Fruit fly (Drosophila melanogaster): ENCODE results near the gene cDIP.

cDIP gene

DNA sequence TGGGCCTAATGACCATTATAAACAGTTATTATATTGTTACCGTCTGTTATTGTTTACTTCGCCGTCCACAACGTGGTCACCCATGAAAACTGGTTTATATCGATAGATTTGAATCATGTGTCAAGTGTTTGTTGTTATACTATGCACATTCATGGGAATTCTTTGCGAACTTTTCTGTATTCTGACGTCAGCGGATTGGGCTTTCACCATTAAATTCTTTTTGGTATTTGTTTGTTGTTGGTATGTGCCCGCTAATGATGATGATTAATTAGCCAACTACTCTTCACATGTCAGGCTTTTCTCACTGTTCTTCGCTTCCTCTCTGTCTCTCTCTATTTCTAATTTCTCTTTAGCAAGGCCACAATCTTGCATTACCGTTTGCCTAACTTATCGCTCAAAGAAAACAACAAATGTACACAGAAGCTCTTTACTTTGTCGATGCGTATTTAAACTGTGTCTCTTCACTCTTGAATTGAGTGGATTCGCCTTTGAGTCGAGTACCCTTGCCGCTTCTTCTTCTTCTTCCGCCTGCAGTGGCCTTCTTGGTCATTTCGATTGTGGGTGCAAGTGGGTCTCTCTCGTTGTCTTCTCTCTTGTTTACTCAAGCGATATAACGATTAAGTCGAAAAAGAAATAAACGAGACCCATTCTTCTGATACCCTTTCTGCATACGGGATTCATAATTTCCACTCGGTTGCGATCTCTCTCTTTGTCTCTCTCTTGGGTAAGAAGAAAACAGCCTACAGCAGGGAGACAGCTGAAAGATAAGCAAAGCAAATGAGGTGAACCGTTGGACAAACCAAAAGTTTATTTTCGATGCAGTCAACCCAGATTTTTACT, 43.0 kb upstream of the cDIP start (continued):
- TF ChIP-seq Vsx1 (GFP tag; optimal IDR thresholded peaks at IDR 0.05) (peak; percentile 69), Fer2 (tag; optimal IDR thresholded peaks at IDR 0.05) (no peak), CG14441 (GFP tag; IDR thresholded peaks at IDR 0.05) (no peak), CG18599 (GFP tag; optimal IDR thresholded peaks at IDR 0.05) (peak; percentile 46), CG9437 (GFP tag; optimal IDR thresholded peaks at IDR 0.05) (no peak), CG8944 (GFP tag; optimal IDR thresholded peaks at IDR 0.05) (no peak), chm (GFP tag; IDR thresholded peaks at IDR 0.05) (peak; percentile 84), bsh (GFP tag; optimal IDR thresholded peaks at IDR 0.05) (peak in 1 of 2 experiments; percentile 72), CG4617 (GFP tag; optimal IDR thresholded peaks at IDR 0.05; ENCODE audit: borderline replicate concordance) (no peak), CHES-1-like (GFP tag; optimal IDR thresholded peaks at IDR 0.05) (no peak), CG18262 (tag; optimal IDR thresholded peaks at IDR 0.05) (no peak), D19B (GFP tag; optimal IDR thresholded peaks at IDR 0.05) (no peak), CG34224 (GFP tag; IDR thresholded peaks at IDR 0.05; ENCODE audit: partially characterized antibody) (no peak), CG14860 (GFP tag; IDR thresholded peaks at IDR 0.05; ENCODE audit: partially characterized antibody) (no peak), rib (GFP tag; IDR thresholded peaks at IDR 0.05) (no peak), Dek (tag; optimal IDR thresholded peaks at IDR 0.05) (no peak), cas (GFP tag; IDR thresholded peaks at IDR 0.05) (no peak), CG6689 (GFP tag; IDR thresholded peaks at IDR 0.05) (no peak), CG18476 (GFP tag; optimal IDR thresholded peaks at IDR 0.05) (no peak), CoRest (tag; optimal IDR thresholded peaks at IDR 0.05) (no peak), CG32772 (GFP tag; IDR thresholded peaks at IDR 0.05) (no peak), Aef1 (GFP tag; IDR thresholded peaks at IDR 0.05) (no peak), dati (GFP tag; IDR thresholded peaks at IDR 0.05) (no peak), fd3F (GFP tag; optimal IDR thresholded peaks at IDR 0.05) (no peak), Dad (GFP tag; optimal IDR thresholded peaks at IDR 0.05) (no peak), dimm (GFP tag; IDR thresholded peaks at IDR 0.05) (no peak), Blimp-1 (GFP tag; optimal IDR thresholded peaks at IDR 0.05) (peak; percentile 43), Doc2 (GFP tag; IDR thresholded peaks at IDR 0.05) (no peak), HLH54F (GFP tag; optimal IDR thresholded peaks at IDR 0.05) (no peak), CG9876 (GFP tag; optimal IDR thresholded peaks at IDR 0.05) (no peak), CG11695 (GFP tag; IDR thresholded peaks at IDR 0.05) (0 out of 3 replicates have a peak, but pooled peaks have one; percentile 48), schlank (tag; optimal IDR thresholded peaks at IDR 0.05) (no peak), yki (optimal IDR thresholded peaks at IDR 0.05) (no peak), maf-S (GFP tag; optimal IDR thresholded peaks at IDR 0.05) (no peak), CG10462 (GFP tag; optimal IDR thresholded peaks at IDR 0.05) (no peak), kay (GFP tag; optimal IDR thresholded peaks at IDR 0.05) (no peak), CG17361 (GFP tag; IDR thresholded peaks at IDR 0.05) (no peak), hb (GFP tag; IDR thresholded peaks at IDR 0.05; ENCODE audit: partially characterized antibody) (no peak), zfh2 (GFP tag; optimal IDR thresholded peaks at IDR 0.05) (no peak), CG33557 (GFP tag; optimal IDR thresholded peaks at IDR 0.05) (peak; percentile 95), CG8924 (tag; optimal IDR thresholded peaks at IDR 0.05) (no peak), Sox102F (GFP tag; optimal IDR thresholded peaks at IDR 0.05) (no peak), jigr1 (GFP tag; IDR thresholded peaks at IDR 0.05) (no peak), CG8388 (GFP tag; optimal IDR thresholded peaks at IDR 0.05) (peak; percentile 40), CG2678 (tag; optimal IDR thresholded peaks at IDR 0.05) (peak; percentile 1), lmd (GFP tag; IDR thresholded peaks at IDR 0.05) (no peak), CG10274 (GFP tag; optimal IDR thresholded peaks at IDR 0.05) (no peak), CG7928 (GFP tag; optimal IDR thresholded peaks at IDR 0.05) (no peak), CG2129 (GFP tag; IDR thresholded peaks at IDR 0.05; ENCODE audit: partially characterized antibody) (no peak), NC2β (GFP tag; optimal IDR thresholded peaks at IDR 0.05) (no peak)

Measured in whole organism, embryonic.